Worm (Caenorhabditis elegans): ENCODE data around the gene oxy-4.

oxy-4 gene

DNA sequence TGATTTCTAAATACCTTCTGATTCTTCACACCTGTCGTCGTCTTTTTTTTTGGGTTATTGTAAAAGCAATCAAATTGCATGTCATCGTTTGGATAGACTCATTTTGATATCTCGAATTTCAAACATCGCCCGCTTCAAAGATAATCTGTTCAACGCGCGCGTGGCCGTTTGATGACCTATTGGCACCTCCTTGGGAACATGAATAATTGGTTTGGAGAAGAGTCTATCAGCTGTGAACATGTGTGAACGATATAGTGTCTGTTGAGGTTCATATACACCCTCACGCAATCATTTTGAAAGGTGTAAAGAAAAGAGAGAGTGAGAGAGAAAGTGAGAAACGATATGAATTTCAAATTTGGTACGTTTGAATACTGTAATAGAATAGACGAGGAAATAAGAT is 38.0 kb downstream of the oxy-4 start:
- peak; percentile 96 for TF ChIP-seq tbx-2 (tag; optimal IDR thresholded peaks at IDR 0.05)
- TF ChIP-seq ztf-11 (tag; optimal IDR thresholded peaks at IDR 0.05), result peak in 1 of 2 experiments; percentile 52
- no peak for TF ChIP-seq nhr-19 (GFP tag; conservative IDR thresholded peaks at IDR 0.05)
- no peak for TF ChIP-seq unc-86 (tag; optimal IDR thresholded peaks at IDR 0.05)
- TF ChIP-seq nhr-71 (tag; optimal IDR thresholded peaks at IDR 0.05), result no peak
- TF ChIP-seq ceh-88 (GFP tag; IDR thresholded peaks at IDR 0.05), result no peak

DNA sequence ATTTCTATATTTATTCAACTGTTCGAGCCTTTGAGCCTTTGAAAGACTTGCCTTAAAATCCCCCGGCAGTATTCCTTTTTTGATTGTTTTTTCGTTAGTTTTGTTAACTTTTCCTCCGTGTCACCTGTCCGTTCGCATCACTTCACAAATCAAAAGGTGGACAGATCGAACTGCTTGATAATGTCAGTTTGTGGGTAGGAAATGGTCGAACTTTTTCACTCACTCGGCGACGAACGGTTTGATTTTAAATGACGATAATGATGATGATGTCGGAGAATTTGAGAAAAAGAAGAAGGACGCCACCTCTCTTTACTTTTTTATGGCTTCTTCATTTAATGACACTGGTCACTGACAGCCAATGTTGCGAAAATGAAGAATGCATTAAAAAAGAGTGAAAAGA is 39.5 kb downstream of the oxy-4 start:
- no peak for TF ChIP-seq unc-62 (GFP tag; optimal IDR thresholded peaks at IDR 0.05)
- no peak for TF ChIP-seq nhr-11 (tag; optimal IDR thresholded peaks at IDR 0.05)
- TF ChIP-seq ceh-90 (tag; optimal IDR thresholded peaks at IDR 0.05), result no peak
- TF ChIP-seq sup-37 (GFP tag; optimal IDR thresholded peaks at IDR 0.05), result no peak
- TF ChIP-seq fkh-8 (tag; optimal IDR thresholded peaks at IDR 0.05), result no peak
- TF ChIP-seq isw-1 (GFP tag; IDR thresholded peaks at IDR 0.05), result no peak
- no peak for TF ChIP-seq aly-2 (tag; optimal IDR thresholded peaks at IDR 0.05)
- no peak for TF ChIP-seq lin-35 (GFP tag; optimal IDR thresholded peaks at IDR 0.05)
- no peak for TF ChIP-seq ceh-63 (GFP tag; optimal IDR thresholded peaks at IDR 0.05)
- TF ChIP-seq nhr-71 (tag; optimal IDR thresholded peaks at IDR 0.05), result no peak
- no peak for TF ChIP-seq ztf-11 (tag; optimal IDR thresholded peaks at IDR 0.05)
- no peak for TF ChIP-seq ztf-4 (tag; optimal IDR thresholded peaks at IDR 0.05)
- no peak for TF ChIP-seq ceh-82 (tag; optimal IDR thresholded peaks at IDR 0.05)
- TF ChIP-seq unc-30 (tag; optimal IDR thresholded peaks at IDR 0.05), result no peak
- TF ChIP-seq jun-1 (tag; optimal IDR thresholded peaks at IDR 0.05), result no peak
- no peak for TF ChIP-seq unc-130 (tag; optimal IDR thresholded peaks at IDR 0.05)

DNA sequence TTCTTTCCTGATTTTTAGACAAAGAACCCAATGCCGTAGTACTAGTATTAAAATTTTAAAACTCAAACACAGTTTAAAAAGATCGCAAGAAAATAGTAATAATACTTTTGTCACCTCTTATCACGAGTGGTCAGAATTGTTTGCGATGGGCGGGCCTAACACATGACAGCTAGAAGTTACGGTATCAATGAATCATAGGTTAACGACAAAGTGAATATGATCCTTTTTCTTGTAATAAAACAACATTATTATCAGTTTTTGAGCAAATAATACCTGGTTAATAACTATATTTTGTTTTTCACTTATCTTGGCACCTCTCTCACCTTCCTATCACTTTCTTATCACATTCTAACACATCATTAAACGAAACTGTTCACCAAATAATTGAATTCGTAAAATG is 45.6 kb downstream of the oxy-4 start:
- TF ChIP-seq F16B12.6 (tag; optimal IDR thresholded peaks at IDR 0.05) (no peak), elt-2 (tag; optimal IDR thresholded peaks at IDR 0.05) (peak; percentile 14), blmp-1 (tag; optimal IDR thresholded peaks at IDR 0.05) (no peak), nhr-76 (tag; optimal IDR thresholded peaks at IDR 0.05) (no peak)

DNA sequence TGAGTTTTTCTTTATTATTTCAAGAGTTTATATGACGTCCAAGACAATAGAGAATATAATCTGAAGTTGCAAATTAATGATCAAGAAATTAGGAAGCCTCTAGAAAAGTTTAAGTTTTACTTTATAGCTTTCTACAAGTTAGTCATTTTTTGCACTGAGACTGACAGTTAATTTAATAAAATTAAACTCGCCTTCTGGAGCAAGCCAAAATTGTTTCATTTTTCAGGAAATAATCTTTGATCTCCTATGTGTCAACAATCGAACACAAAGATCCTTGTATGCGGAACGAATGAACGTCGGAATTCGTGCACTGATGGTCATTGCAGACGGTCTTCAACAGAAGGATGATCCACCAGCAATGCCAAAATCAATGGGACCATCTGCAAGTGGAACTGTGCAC is 46.2 kb downstream of the oxy-4 start:
- TF ChIP-seq hlh-4 (tag; optimal IDR thresholded peaks at IDR 0.05), result no peak
- no peak for TF ChIP-seq unc-62 (GFP tag; optimal IDR thresholded peaks at IDR 0.05)
- no peak for TF ChIP-seq sptf-1 (tag; optimal IDR thresholded peaks at IDR 0.05)
- no peak for TF ChIP-seq nhr-90 (tag; optimal IDR thresholded peaks at IDR 0.05; ENCODE audit: poor library complexity)
- no peak for TF ChIP-seq unc-98 (GFP tag; IDR thresholded peaks at IDR 0.05)
- no peak for TF ChIP-seq aha-1 (tag; optimal IDR thresholded peaks at IDR 0.05)
- TF ChIP-seq mdl-1 (tag; optimal IDR thresholded peaks at IDR 0.05), result no peak

DNA sequence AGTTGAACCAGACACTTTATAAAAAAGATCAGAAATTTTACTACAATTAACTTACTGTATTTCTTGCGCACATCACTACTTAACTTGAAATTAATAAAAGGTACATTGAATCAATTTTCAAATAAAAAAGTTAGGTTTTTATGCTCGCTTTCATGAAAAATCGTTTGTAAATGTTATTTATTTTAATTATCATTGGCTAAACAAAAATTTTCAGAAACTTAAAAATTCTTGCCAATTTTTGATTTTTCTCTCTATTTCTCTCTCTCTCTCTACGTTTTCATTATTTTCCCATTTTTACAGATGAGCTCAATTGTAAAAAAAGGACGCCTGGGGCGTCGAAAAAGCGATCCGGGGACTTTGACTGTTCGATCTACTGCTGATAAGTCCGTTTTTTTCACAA is 49.2 kb downstream of the oxy-4 start, which contains the start of gene sax-2:
Gene sax-2, plus strand, starts transcription at position 301 of the 400 bp plus-strand sequence.
- TF ChIP-seq pax-3 (tag; optimal IDR thresholded peaks at IDR 0.05) (no peak), aha-1 (tag; optimal IDR thresholded peaks at IDR 0.05) (no peak), aly-2 (tag; optimal IDR thresholded peaks at IDR 0.05) (no peak), mab-9 (GFP tag; IDR thresholded peaks at IDR 0.05) (no peak), ceh-8 (GFP tag; optimal IDR thresholded peaks at IDR 0.05) (no peak), nhr-28 (tag; optimal IDR thresholded peaks at IDR 0.05) (no peak), ama-1 (optimal IDR thresholded peaks at IDR 0.05) (no peak), xbp-1 (tag; optimal IDR thresholded peaks at IDR 0.05) (no peak), nhr-237 (tag; optimal IDR thresholded peaks at IDR 0.05) (no peak), nhr-12 (tag; optimal IDR thresholded peaks at IDR 0.05) (no peak), irx-1 (tag; optimal IDR thresholded peaks at IDR 0.05) (no peak), alr-1 (tag; optimal IDR thresholded peaks at IDR 0.05; ENCODE audit: borderline replicate concordance) (no peak), hpl-2 (GFP tag; optimal IDR thresholded peaks at IDR 0.05) (no peak), nhr-20 (tag; optimal IDR thresholded peaks at IDR 0.05) (no peak), ztf-11 (tag; optimal IDR thresholded peaks at IDR 0.05) (no peak), pqm-1 (tag; optimal IDR thresholded peaks at IDR 0.05) (no peak), nhr-76 (tag; optimal IDR thresholded peaks at IDR 0.05) (no peak), grh-1 (GFP tag; IDR thresholded peaks at IDR 0.05) (no peak)
